Worm (Caenorhabditis elegans): ENCODE data around the gene fbxa-99.
"Not testable (repeated sequence)": the region's sequence is repeated elsewhere in the genome, so short reads cannot be mapped to it uniquely, and the experiment has no call there.

ce11 chrV:15991850-15992249 is 9.2 kb upstream of the fbxa-99 start, which contains the start of gene C06C6.7:
- not testable (repeated sequence) for TF ChIP-seq nhr-77 (tag; optimal IDR thresholded peaks at IDR 0.05); daf-12 (tag; optimal IDR thresholded peaks at IDR 0.05); ceh-28 (tag; optimal IDR thresholded peaks at IDR 0.05); nhr-11 (tag; optimal IDR thresholded peaks at IDR 0.05); nhr-28 (tag; optimal IDR thresholded peaks at IDR 0.05); nhr-237 (tag; optimal IDR thresholded peaks at IDR 0.05); lin-39 (tag; optimal IDR thresholded peaks at IDR 0.05); sea-2 (GFP tag; optimal IDR thresholded peaks at IDR 0.05); nhr-25 (tag; optimal IDR thresholded peaks at IDR 0.05); aly-2 (tag; optimal IDR thresholded peaks at IDR 0.05); fkh-10 (GFP tag; optimal IDR thresholded peaks at IDR 0.05); fkh-2 (tag; optimal IDR thresholded peaks at IDR 0.05)

All from whole organism, L3 larva.